Fruit fly (Drosophila melanogaster) whole organism, embryonic: ENCODE results near the gene Uggt.

Experiments used
- CG10147 ChIP-seq: fragments of 200-800 bp; sonication (Bioruptor generic); optimal IDR thresholded peaks from 2 replicates; lab custom pipeline; 2019; ENCODE audit warnings: missing biosample characterization, mild to moderate bottlenecking, missing genetic modification characterization, moderate library complexity
- CG17385 ChIP-seq: fragments of 200-800 bp; sonication (Bioruptor generic); optimal IDR thresholded peaks from 3 replicates; lab custom pipeline; 2018; ENCODE audit warnings: missing biosample characterization, mild to moderate bottlenecking, missing genetic modification characterization
- CG30020 ChIP-seq: fragments of 200-800 bp; optimal IDR thresholded peaks from 2 replicates; lab custom pipeline; 2019; ENCODE audit warnings: missing biosample characterization, mild to moderate bottlenecking, missing genetic modification characterization, moderate library complexity
- CG3995 ChIP-seq: fragments of 200-800 bp; sonication (Bioruptor generic); optimal IDR thresholded peaks from 3 replicates; lab custom pipeline; 2016; ENCODE audit warnings: missing biosample characterization, missing genetic modification characterization
- CG4328 ChIP-seq: fragments of 200-800 bp; sonication (Bioruptor generic); optimal IDR thresholded peaks from 3 replicates; lab custom pipeline; 2017; ENCODE audit warnings: missing biosample characterization, missing genetic modification reagents, missing genetic modification characterization
- CG4617 ChIP-seq: fragments of 200-800 bp; sonication (Bioruptor generic); optimal IDR thresholded peaks from 3 replicates; lab custom pipeline; 2016; ENCODE audit warnings: missing biosample characterization, missing genetic modification characterization, borderline replicate concordance
- CG7745 ChIP-seq: fragments of 200-800 bp; sonication (Bioruptor generic); optimal IDR thresholded peaks from 2 replicates; lab custom pipeline; 2018; ENCODE audit warnings: missing biosample characterization, mild to moderate bottlenecking, missing genetic modification characterization, moderate library complexity
- CG8924 ChIP-seq: fragments of 200-800 bp; optimal IDR thresholded peaks from 3 replicates; lab custom pipeline; 2019; ENCODE audit warnings: missing biosample characterization, mild to moderate bottlenecking, missing genetic modification characterization, moderate library complexity
- CG9215 ChIP-seq: fragments of 200-800 bp; sonication (Bioruptor generic); IDR thresholded peaks from 2 replicates; pipeline ENCODE4 v1.3.6; 2022; ENCODE audit warnings: missing biosample characterization, missing genetic modification characterization
- D19A ChIP-seq: fragments of 200-800 bp; optimal IDR thresholded peaks from 3 replicates; lab custom pipeline; 2019; ENCODE audit warnings: missing biosample characterization, mild to moderate bottlenecking, missing genetic modification characterization, moderate library complexity
- D19B ChIP-seq: fragments of 200-800 bp; sonication (Bioruptor generic); optimal IDR thresholded peaks from 2 replicates; lab custom pipeline; 2017; ENCODE audit warnings: missing biosample characterization, mild to moderate bottlenecking, missing genetic modification characterization
- Ets65A ChIP-seq: fragments of 200-800 bp; sonication (Bioruptor generic); peaks from one replicate; lab custom pipeline; 2016; ENCODE audit warnings: missing biosample characterization, missing genetic modification characterization
- Fer1 ChIP-seq: fragments of 200-800 bp; sonication (Bioruptor generic); optimal IDR thresholded peaks from 2 replicates; lab custom pipeline; 2017; ENCODE audit warnings: missing biosample characterization, mild to moderate bottlenecking, missing genetic modification characterization
- HLHmδ ChIP-seq: fragments of 200-800 bp; sonication (Bioruptor generic); optimal IDR thresholded peaks from 2 replicates; lab custom pipeline; 2018; ENCODE audit warnings: missing biosample characterization, mild to moderate bottlenecking, missing genetic modification characterization, moderate library complexity
- Hsf ChIP-seq: fragments of 200-800 bp; sonication (Bioruptor generic); optimal IDR thresholded peaks from 3 replicates; lab custom pipeline; 2016; ENCODE audit warnings: missing biosample characterization, missing genetic modification characterization
- Max ChIP-seq: fragments of 200-800 bp; sonication (Bioruptor generic); optimal IDR thresholded peaks from 2 replicates; lab custom pipeline; 2016; ENCODE audit warnings: missing biosample characterization, mild to moderate bottlenecking, missing genetic modification characterization
- Med ChIP-seq: fragments of 200-800 bp; sonication (Bioruptor generic); peaks from one replicate; lab custom pipeline; 2016; ENCODE audit warnings: missing biosample characterization, missing genetic modification characterization, mild to moderate bottlenecking, inconsistent platforms, moderate library complexity
- NK7.1 ChIP-seq: fragments of 200-800 bp; sonication (Bioruptor generic); optimal IDR thresholded peaks from 3 replicates; lab custom pipeline; 2016; ENCODE audit warnings: missing biosample characterization, missing genetic modification characterization
- Nf-YA ChIP-seq: fragments of 200-800 bp; sonication (Bioruptor generic); IDR thresholded peaks from 2 replicates; pipeline ENCODE4 v1.3.6; 2022; ENCODE audit warnings: missing biosample characterization, missing genetic modification characterization
- Pdp1 ChIP-seq, 2 experiments: fragments of 200-800 bp; sonication (Bioruptor generic); optimal IDR thresholded peaks; 3 replicates each; lab custom pipeline; 2016; ENCODE audit warnings: missing biosample characterization in 2 of 2, missing genetic modification characterization in 2 of 2, mild to moderate bottlenecking in 1 of 2, moderate library complexity in 1 of 2
- Ptx1 ChIP-seq: fragments of 200-800 bp; sonication (Bioruptor generic); IDR thresholded peaks from 2 replicates; pipeline ENCODE4 v1.3.6; 2022; ENCODE audit warnings: missing biosample characterization, missing genetic modification characterization
- abd-A ChIP-seq: fragments of 200-800 bp; sonication (Bioruptor generic); optimal IDR thresholded peaks from 3 replicates; lab custom pipeline; 2019; ENCODE audit warnings: missing biosample characterization, mild to moderate bottlenecking, missing genetic modification characterization, moderate library complexity
- bcd ChIP-seq: fragments of 200-800 bp; sonication (Bioruptor generic); optimal IDR thresholded peaks from 2 replicates; lab custom pipeline; 2017; ENCODE audit warnings: missing biosample characterization, mild to moderate bottlenecking, missing genetic modification characterization
- bsh ChIP-seq, 2 experiments: fragments of 200-800 bp; sonication (Bioruptor generic); optimal IDR thresholded peaks; 2 replicates each; lab custom pipeline; 2017 to 2018; ENCODE audit warnings: mild to moderate bottlenecking in 2 of 2, missing biosample characterization in 2 of 2, missing genetic modification characterization in 2 of 2, moderate library complexity in 1 of 2
- btn ChIP-seq: fragments of 200-800 bp; sonication (Bioruptor generic); optimal IDR thresholded peaks from 2 replicates; lab custom pipeline; 2016; ENCODE audit warnings: missing biosample characterization, missing genetic modification characterization
- caup ChIP-seq: fragments of 200-800 bp; sonication (Bioruptor generic); optimal IDR thresholded peaks from 3 replicates; lab custom pipeline; 2017; ENCODE audit warnings: missing biosample characterization, mild to moderate bottlenecking, missing genetic modification characterization, moderate library complexity; ENCODE audit not compliant: severe bottlenecking
- chm ChIP-seq: fragments of 200-800 bp; sonication (Bioruptor generic); IDR thresholded peaks from 2 replicates; pipeline ENCODE4 v1.3.6; 2022; ENCODE audit warnings: missing biosample characterization, missing genetic modification characterization
- cwo ChIP-seq: fragments of 200-800 bp; sonication (Bioruptor generic); optimal IDR thresholded peaks from 3 replicates; lab custom pipeline; 2017; ENCODE audit warnings: missing biosample characterization, missing genetic modification characterization, mild to moderate bottlenecking, moderate library complexity, missing genetic modification reagents
- dimm ChIP-seq: fragments of 200-800 bp; sonication (Bioruptor generic); IDR thresholded peaks from 2 replicates; pipeline ENCODE4 v1.3.6; 2022; ENCODE audit warnings: missing biosample characterization, missing genetic modification characterization
- emc ChIP-seq: fragments of 200-800 bp; sonication (Bioruptor generic); optimal IDR thresholded peaks from 2 replicates; lab custom pipeline; 2016; ENCODE audit warnings: missing biosample characterization, missing genetic modification characterization
- eve ChIP-seq, 2 experiments: fragments of >200 bp; optimal IDR thresholded peaks; 2 replicates each; lab custom pipeline; 2017; ENCODE audit warnings: missing biosample characterization in 2 of 2, missing genetic modification characterization in 2 of 2
- eyg ChIP-seq: fragments of 200-800 bp; sonication (Bioruptor generic); optimal IDR thresholded peaks from 3 replicates; lab custom pipeline; 2016; ENCODE audit warnings: missing biosample characterization, missing genetic modification characterization
- lbe ChIP-seq: fragments of 200-800 bp; sonication (Bioruptor generic); optimal IDR thresholded peaks from 2 replicates; lab custom pipeline; 2016; ENCODE audit warnings: missing biosample characterization, mild to moderate bottlenecking, missing genetic modification characterization
- lmd ChIP-seq: fragments of 200-800 bp; sonication (Bioruptor generic); IDR thresholded peaks from 2 replicates; pipeline ENCODE4 v1.3.6; 2022; ENCODE audit warnings: missing biosample characterization, missing genetic modification characterization
- mirr ChIP-seq: fragments of 200-800 bp; sonication (Bioruptor generic); optimal IDR thresholded peaks from 3 replicates; lab custom pipeline; 2018; ENCODE audit warnings: missing biosample characterization, mild to moderate bottlenecking, missing genetic modification characterization
- nom ChIP-seq: fragments of 200-800 bp; sonication (Bioruptor generic); optimal IDR thresholded peaks from 2 replicates; lab custom pipeline; 2017; ENCODE audit warnings: missing biosample characterization, missing genetic modification characterization, mild to moderate bottlenecking, moderate library complexity, missing genetic modification reagents
- odd ChIP-seq: fragments of 200-800 bp; sonication (Bioruptor generic); optimal IDR thresholded peaks from 2 replicates; lab custom pipeline; 2017; ENCODE audit warnings: missing biosample characterization, mild to moderate bottlenecking, missing genetic modification characterization
- org-1 ChIP-seq: fragments of 200-800 bp; sonication (Bioruptor generic); optimal IDR thresholded peaks from 2 replicates; lab custom pipeline; 2017; ENCODE audit warnings: missing biosample characterization, missing genetic modification characterization
- pb ChIP-seq: fragments of 200-800 bp; sonication (Bioruptor generic); optimal IDR thresholded peaks from 3 replicates; lab custom pipeline; 2016; ENCODE audit warnings: missing biosample characterization, missing genetic modification characterization
- sens ChIP-seq: fragments of 200-800 bp; sonication (Bioruptor generic); peaks from one replicate; lab custom pipeline; 2016; ENCODE audit warnings: missing biosample characterization, missing genetic modification characterization
- shn ChIP-seq: fragments of 200-800 bp; sonication (Bioruptor generic); optimal IDR thresholded peaks from 3 replicates; lab custom pipeline; 2016; ENCODE audit warnings: missing biosample characterization, missing genetic modification characterization
- sob ChIP-seq: fragments of 200-800 bp; sonication (Bioruptor generic); IDR thresholded peaks from 2 replicates; pipeline ENCODE4 v1.3.6; 2022; ENCODE audit warnings: missing biosample characterization, missing genetic modification characterization
- tup ChIP-seq: fragments of 200-800 bp; sonication (Bioruptor generic); optimal IDR thresholded peaks from 2 replicates; lab custom pipeline; 2016; ENCODE audit warnings: missing biosample characterization, mild to moderate bottlenecking, missing genetic modification characterization, moderate library complexity
- vfl ChIP-seq: fragments of 200-800 bp; sonication (Bioruptor generic); optimal IDR thresholded peaks from 2 replicates; lab custom pipeline; 2016; ENCODE audit warnings: missing biosample characterization, missing genetic modification characterization
- vvl ChIP-seq: fragments of 200-800 bp; sonication (Bioruptor generic); IDR thresholded peaks from 2 replicates; pipeline ENCODE4 v1.3.6; 2022; ENCODE audit warnings: missing biosample characterization, missing genetic modification characterization

Gene Uggt

DNA sequence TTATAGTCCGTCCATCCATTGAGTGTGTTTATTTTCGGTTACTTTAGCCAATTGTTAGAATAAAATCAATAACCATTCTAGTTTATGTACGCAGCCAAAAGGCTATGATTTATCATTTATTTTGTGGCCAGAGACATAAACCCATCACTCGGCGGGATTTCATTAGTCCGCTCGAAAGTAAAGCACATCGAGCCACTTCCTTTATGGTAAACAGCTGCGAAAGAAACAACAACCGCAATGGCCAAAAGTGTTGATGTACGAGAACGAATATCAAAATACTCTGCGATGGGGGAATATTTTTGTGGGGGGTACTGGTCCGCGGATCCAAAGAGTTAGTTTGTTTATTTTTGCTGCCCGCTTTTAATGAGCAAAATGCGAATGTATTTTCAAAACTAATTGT is 9.1 kb downstream of the Uggt start:
- TF ChIP-seq Hsf (no peak), btn (GFP tag; lab: Kevin White, UChicago) (no peak), CG30020 (no peak), CG9215 (GFP tag; lab: Robert Waterston, UW) (no peak), Ptx1 (no peak), D19A (tag; lab: Kevin White, UChicago) (peak; percentile 12), odd (GFP tag; lab: Kevin White, UChicago) (no peak), CG4328 (GFP tag; lab: Kevin White, UChicago) (peak; percentile 93), org-1 (GFP tag; lab: Kevin White, UChicago) (peak; percentile 58), NK7.1 (GFP tag; lab: Kevin White, UChicago) (no peak)

DNA sequence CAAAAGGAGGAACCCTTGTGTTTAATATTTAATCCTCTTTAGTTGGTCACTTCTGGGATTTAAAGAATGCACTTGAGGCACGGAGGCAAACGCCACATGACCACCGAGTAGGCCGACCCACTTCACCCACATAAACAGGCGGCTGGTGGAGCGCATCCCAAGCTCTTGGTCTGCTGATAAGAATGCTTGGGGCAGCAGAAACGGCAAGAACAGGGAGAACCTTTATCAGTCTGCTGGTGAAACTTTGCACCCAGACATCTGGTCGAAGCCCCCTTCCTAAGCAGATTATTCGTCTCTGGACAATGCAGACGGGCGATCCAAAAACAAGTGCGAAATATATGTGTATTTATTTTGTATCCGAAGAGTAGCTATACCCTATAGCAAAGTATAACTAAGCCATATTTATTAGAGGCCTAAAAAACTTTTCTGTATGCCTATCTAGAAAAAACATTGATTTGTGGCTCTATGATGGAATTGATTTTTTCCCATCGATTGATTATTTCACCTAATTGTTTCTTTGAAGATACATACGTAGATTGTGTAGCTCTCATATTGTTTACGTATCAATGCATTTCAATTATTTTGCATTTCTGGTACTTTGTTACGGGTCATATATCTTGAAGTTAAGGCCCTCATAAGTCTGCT is 16.8 kb downstream of the Uggt start:
- TF ChIP-seq Med (GFP tag; lab: Kevin White, UChicago) (peak; percentile 78), shn (GFP tag; lab: Kevin White, UChicago) (no peak), nom (GFP tag; lab: Kevin White, UChicago) (peak; percentile 89), bcd (GFP tag; lab: Kevin White, UChicago) (no peak), sob (0 out of 2 replicates have a peak, but pooled peaks have one; percentile 5), eyg (GFP tag; lab: Kevin White, UChicago) (no peak), pb (GFP tag; lab: Kevin White, UChicago) (no peak), Ets65A (GFP tag; lab: Kevin White, UChicago) (peak; percentile 76), D19B (GFP tag; lab: Kevin White, UChicago) (no peak), D19A (tag; lab: Kevin White, UChicago) (peak; percentile 64), bsh (GFP tag; optimal IDR thresholded peaks at IDR 0.05; lab: Kevin White, UChicago) (peak in 1 of 2 experiments; percentile 44), CG8924 (tag; lab: Kevin White, UChicago) (no peak), CG17385 (GFP tag; lab: Kevin White, UChicago) (no peak)
- TF ChIP-seq, all 482 proteins: peak for 6

DNA sequence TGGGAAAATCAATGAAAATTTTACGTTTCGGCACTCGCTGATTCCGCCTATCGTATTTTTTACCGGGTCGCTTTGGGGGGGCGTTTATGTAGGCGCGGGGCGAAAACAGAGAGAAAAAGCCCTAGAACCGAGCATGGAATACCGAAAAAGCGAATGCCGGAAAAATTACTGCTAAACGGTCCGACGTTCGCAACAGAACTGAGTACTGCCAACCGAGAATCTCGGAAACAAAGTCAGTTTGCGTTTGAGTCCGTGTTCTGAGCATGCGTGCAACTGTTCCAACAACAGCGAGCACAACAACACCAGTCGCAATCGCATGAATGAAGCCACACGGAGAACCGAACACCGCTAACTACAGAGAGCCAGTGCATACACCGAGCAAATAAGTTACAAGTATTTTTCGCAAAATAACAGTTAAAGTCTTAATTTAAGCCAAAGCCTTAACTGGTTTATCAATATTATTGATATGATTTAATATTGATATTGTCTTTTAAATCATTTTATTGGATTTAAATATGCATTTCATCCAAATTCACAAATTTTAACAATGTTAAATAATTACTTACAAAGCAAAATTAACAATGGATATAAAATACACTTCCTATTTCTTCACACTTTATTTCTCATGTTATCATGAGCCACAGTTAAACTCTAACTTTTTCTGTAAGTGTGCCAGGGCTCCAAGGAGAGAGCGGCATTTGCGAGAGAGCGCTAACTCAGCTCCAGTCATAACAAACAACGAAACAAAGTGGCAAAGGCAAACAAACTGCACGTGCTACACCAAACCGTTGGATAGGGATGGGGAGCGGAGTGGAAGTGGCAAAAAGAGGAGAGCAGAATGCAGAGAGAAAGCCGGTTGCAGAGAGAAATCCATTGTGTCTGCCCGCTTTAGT is 18.0 kb downstream of the Uggt start, which contains the start of gene CG3961:
Gene CG3961, minus strand, starts transcription at position 201 of the 893 bp plus-strand sequence.
- TF ChIP-seq Pdp1 (GFP tag; optimal IDR thresholded peaks at IDR 0.05; lab: Kevin White, UChicago) (peak; percentile 88 to 89), caup (GFP tag; lab: Kevin White, UChicago) (peak; percentile 94), CG7745 (tag; lab: Kevin White, UChicago) (no peak), dimm (GFP tag; lab: Robert Waterston, UW) (peak; percentile 79), sens (GFP tag; lab: Kevin White, UChicago) (peak; percentile 99), lmd (GFP tag; lab: Robert Waterston, UW) (peak; percentile 94), CG10147 (GFP tag; lab: Kevin White, UChicago) (peak; percentile 97), vvl (peak; percentile 94), Max (GFP tag; lab: Kevin White, UChicago) (peak; percentile 96), CG3995 (GFP tag; lab: Kevin White, UChicago) (peak; percentile 36), mirr (GFP tag; lab: Kevin White, UChicago) (peak; percentile 67), chm (GFP tag; lab: Robert Waterston, UW) (peak; percentile 83; the same call in 1 of the 2 replicates), vfl (GFP tag; lab: Kevin White, UChicago) (peak; percentile 83), emc (GFP tag; lab: Kevin White, UChicago) (peak; percentile 1), CG4617 (peak; percentile 90), lbe (GFP tag; lab: Kevin White, UChicago) (peak; percentile 94), cwo (peak; percentile 97), Fer1 (GFP tag; lab: Kevin White, UChicago) (peak; percentile 96), tup (GFP tag; lab: Kevin White, UChicago) (peak; percentile 78), HLHmδ (GFP tag; lab: Kevin White, UChicago) (peak; percentile 97), abd-A (tag; lab: Kevin White, UChicago) (peak; percentile 13), Nf-YA (GFP tag; lab: Robert Waterston, UW) (peak; percentile 76), eve (GFP tag; optimal IDR thresholded peaks at IDR 0.05; lab: Kevin White, UChicago) (peak; percentile 58 to 100)
